Fruit fly (Drosophila melanogaster) whole organism: Measurements from ENCODE around the gene Sbf.

Experiments used
- CG8478 ChIP-seq: fragments of >200 bp; optimal IDR thresholded peaks from 2 replicates; lab custom pipeline; 2018; ENCODE audit warnings: inconsistent platforms
- Dll ChIP-seq: fragments of >200 bp; optimal IDR thresholded peaks from 2 replicates; lab custom pipeline; 2017
- EcR ChIP-seq, 2 experiments: fragments of >200 bp; optimal IDR thresholded peaks; 2 replicates each; lab custom pipeline; 2017; ENCODE audit warnings: missing biosample characterization in 2 of 2, missing genetic modification characterization in 2 of 2, missing genetic modification reagents in 2 of 2
- pan ChIP-seq: fragments of >200 bp; optimal IDR thresholded peaks from 2 replicates; lab custom pipeline; 2017
- psq ChIP-seq: fragments of >200 bp; optimal IDR thresholded peaks from 2 replicates; lab custom pipeline; 2017
- usp ChIP-seq: fragments of >200 bp; optimal IDR thresholded peaks from 2 replicates; lab custom pipeline; 2017; ENCODE audit warnings: missing biosample characterization, missing genetic modification characterization, mixed read lengths

The Sbf gene

DNA sequence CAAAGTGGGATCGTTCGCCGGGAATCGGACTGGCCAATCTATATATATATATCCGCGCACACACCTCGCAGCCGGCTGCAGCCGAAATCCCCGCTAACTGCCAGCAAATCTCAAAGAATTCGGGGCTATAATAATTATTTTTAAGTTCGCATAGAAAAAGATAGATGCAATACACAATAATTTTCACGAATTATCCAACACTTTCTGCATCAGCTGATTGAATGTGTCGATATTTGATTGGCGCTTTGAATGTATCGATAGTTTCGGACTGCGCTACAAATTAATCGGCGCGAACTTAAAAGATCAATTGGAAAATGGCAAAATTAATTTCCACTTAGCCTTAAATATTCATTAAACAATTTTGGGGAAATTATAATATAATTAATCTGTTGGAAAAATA lies at the start of gene Sbf:
TSS of gene Sbf (minus strand) at position 169 of the 400 bp plus-strand sequence.
- TF ChIP-seq Dll (no peak), usp (GFP tag; lab: Kevin White, UChicago) (no peak), pan (no peak), CG8478 (lab: Kevin White, UChicago) (no peak), EcR (GFP tag; optimal IDR thresholded peaks at IDR 0.05; lab: Kevin White, UChicago) (no peak), psq (lab: Kevin White, UChicago) (no peak)

DNA sequence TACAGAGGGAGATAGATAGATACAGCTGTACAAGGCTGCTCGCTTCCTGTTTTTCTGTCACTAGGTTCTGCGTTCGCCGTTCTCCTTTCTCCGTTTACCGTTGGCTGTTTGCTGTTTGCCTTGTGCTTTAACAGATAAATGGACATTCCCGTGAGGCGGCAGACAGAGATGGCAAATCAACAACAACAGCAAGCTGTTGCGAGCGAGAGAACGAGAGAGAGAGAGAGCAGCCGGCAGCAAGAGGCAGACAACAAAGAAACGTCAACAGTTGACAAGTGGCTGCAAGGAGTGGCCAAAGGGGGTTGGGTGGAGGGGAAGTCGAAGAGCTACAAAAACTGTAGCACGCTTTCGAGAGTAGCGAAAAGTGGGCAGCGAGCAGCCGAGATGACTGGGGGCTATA lies 36.7 kb upstream of the Sbf start:
- no peak for TF ChIP-seq pan
- TF ChIP-seq Dll, result no peak
- TF ChIP-seq EcR (GFP tag; optimal IDR thresholded peaks at IDR 0.05; lab: Kevin White, UChicago), result no peak
- no peak for TF ChIP-seq usp (GFP tag; lab: Kevin White, UChicago)
- TF ChIP-seq CG8478 (lab: Kevin White, UChicago), result no peak
- no peak for TF ChIP-seq psq (lab: Kevin White, UChicago)

DNA sequence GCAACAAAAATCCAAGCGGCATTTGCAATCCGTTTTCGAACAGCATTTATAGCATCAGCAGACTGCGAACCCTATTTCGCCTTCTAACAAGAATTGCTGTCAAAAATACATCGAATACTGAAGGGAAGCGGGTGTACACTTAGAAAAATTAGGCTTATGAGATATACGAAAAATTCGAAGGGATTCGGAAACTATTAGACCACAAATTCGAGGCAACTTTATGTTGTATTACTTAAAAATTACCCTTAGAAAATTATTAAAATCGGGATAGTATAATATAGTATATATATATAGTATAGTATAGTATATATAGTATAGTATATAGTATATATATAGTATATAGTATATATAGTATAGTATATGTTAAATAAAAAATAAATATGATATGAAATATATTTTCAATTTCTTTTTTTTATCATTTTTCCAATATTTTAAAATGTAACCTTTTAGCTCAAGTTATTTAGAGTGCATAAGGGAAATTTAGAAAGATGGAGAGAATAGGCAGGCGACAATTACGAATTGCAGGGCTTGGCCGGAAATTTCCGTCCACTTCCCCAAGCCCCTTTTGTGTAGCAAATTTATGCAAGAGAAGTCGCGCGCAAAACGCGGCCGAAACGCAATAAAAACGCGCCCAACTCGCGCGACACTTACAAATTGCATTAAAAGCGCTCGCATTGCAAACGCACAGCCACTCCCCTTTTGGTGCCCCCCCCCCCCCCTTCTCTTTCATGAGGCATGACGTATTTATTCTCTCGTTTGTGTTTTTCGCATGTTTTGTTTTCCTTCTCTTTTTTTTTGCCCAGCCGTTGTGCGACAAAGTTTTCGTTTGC lies 34.2 kb upstream of the Sbf start:
- TF ChIP-seq usp (GFP tag; lab: Kevin White, UChicago), result no peak
- TF ChIP-seq EcR (GFP tag; optimal IDR thresholded peaks at IDR 0.05; lab: Kevin White, UChicago), result no peak
- no peak for TF ChIP-seq psq (lab: Kevin White, UChicago)
- TF ChIP-seq CG8478 (lab: Kevin White, UChicago), result no peak
- no peak for TF ChIP-seq pan
- no peak for TF ChIP-seq Dll

DNA sequence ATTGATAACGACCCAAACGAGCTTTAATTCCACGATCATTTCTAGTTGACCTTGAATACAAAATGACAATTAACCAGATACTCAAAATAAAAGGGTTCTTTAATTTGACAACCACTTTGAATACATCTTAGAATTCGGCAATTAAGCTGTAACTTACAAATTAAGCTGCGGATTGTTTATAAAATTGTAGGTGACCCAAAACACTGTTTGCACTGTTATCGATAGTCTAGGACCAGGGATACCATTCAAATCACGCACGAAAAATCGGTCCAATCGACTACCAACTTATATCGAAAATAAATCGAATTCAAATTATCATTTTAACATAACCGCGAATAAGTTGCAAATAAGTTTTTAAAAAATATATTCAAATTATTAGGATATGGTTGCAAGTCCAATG lies 25.5 kb upstream of the Sbf start, which contains the start of gene Kyat:
TSS of gene Kyat (minus strand) at position 228 of the 400 bp plus-strand sequence.
- no peak for TF ChIP-seq CG8478 (lab: Kevin White, UChicago)

DNA sequence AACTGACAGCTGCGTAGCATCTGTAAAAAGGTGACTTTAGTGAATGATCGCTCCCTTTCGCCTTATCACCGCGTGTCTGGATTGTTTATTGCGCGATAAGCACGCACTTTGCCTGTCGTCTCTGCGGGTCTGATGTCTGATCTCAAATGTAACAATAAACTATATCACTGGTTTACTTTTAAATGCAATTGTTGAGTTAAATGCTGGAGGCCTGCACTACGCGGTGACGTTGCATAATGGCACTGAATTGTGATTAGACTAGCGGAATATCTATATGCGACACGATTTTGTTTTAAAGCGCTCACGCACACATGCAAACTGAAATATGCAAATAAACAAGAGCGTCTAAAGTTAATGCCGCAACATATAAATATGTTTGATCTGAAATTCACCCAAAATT lies 25.1 kb upstream of the Sbf start:
- TF ChIP-seq pan, result no peak
- TF ChIP-seq usp (GFP tag; lab: Kevin White, UChicago), result no peak
- no peak for TF ChIP-seq psq (lab: Kevin White, UChicago)
- TF ChIP-seq CG8478 (lab: Kevin White, UChicago), result no peak
- TF ChIP-seq Dll, result no peak
- no peak for TF ChIP-seq EcR (GFP tag; optimal IDR thresholded peaks at IDR 0.05; lab: Kevin White, UChicago)

DNA sequence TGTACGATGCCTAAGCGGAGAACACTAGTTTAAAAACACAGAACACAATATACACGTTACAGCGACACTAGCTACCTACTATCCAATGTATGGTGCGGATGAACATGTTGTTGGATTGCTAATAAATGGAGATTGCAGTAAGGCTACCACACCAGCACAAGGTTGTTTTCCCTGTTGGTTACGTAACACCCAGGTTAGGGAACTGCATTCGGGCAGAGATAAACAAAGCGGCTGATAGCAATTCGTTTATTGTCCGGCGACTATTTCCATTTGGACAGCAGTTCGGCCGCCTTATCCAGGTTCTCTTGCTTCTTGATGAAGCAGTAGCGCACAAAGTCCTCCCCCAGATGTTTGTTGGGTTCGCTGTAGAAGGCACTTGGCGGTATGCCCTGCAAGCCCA lies 23.4 kb upstream of the Sbf start:
- TF ChIP-seq EcR (GFP tag; optimal IDR thresholded peaks at IDR 0.05; lab: Kevin White, UChicago) (no peak), CG8478 (lab: Kevin White, UChicago) (no peak), Dll (no peak), psq (lab: Kevin White, UChicago) (no peak), usp (GFP tag; lab: Kevin White, UChicago) (no peak), pan (no peak)

DNA sequence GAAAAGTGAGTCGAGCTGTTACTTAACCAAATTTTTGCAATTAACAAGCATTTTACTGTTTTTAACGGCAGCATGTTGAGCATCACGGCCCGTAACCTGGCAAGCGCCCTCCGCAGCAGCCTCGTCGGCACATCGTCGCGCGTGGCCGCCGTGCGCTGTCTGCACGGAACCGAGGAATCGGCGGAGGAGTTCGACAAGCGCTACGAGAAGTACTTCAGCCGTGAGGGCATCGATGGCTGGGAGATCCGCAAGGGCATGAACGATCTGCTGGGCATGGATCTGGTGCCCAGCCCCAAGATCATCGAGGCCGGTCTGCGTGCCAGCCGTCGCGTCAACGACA lies 22.9 kb upstream of the Sbf start:
- TF ChIP-seq EcR (GFP tag; optimal IDR thresholded peaks at IDR 0.05; lab: Kevin White, UChicago), result no peak
- no peak for TF ChIP-seq CG8478 (lab: Kevin White, UChicago)
- TF ChIP-seq Dll, result no peak
- no peak for TF ChIP-seq pan
- TF ChIP-seq usp (GFP tag; lab: Kevin White, UChicago), result no peak
- TF ChIP-seq psq (lab: Kevin White, UChicago), result no peak

DNA sequence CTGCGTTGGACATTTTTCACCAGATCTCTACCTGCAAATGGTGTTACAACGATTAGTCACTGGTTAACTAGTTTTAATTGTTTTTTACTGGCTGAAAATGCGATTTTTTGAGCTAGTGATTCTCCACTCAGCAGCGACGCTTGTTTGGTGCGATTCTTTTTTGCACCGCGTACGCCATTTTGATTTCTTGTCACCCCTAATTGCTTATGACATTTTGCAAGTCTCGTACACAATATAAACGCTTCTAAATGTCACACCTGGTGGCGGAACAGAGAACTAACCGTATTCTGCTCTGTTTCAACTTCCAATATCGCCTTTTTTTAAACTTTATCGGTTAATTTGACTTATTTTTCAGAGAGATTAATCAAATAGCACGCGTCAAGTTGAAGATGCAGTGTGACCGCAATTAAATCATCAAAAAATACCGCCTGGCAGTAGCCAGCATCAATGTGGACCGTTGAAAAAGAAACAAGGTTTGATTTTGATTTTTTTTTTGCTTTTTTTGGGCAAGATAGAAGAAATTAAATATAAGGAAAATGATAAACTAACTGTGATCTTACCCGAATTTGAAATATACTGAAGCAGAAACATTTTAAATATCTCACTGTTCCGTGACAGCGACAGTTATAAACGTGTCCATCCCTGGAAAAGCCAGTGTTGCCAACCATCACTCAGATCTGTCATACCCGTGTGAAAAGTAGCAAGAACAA lies 22.3 kb upstream of the Sbf start, which contains the start of the genes COX5A and glo:
TSS of gene COX5A (plus strand) at position 430 of the 710 bp plus-strand sequence.
TSS of gene glo (minus strand) at position 491 of the 710 bp plus-strand sequence.
- no peak for TF ChIP-seq EcR (GFP tag; optimal IDR thresholded peaks at IDR 0.05; lab: Kevin White, UChicago)
- TF ChIP-seq psq (lab: Kevin White, UChicago), result no peak
- no peak for TF ChIP-seq CG8478 (lab: Kevin White, UChicago)
- no peak for TF ChIP-seq pan
- no peak for TF ChIP-seq usp (GFP tag; lab: Kevin White, UChicago)
- TF ChIP-seq Dll, result no peak

DNA sequence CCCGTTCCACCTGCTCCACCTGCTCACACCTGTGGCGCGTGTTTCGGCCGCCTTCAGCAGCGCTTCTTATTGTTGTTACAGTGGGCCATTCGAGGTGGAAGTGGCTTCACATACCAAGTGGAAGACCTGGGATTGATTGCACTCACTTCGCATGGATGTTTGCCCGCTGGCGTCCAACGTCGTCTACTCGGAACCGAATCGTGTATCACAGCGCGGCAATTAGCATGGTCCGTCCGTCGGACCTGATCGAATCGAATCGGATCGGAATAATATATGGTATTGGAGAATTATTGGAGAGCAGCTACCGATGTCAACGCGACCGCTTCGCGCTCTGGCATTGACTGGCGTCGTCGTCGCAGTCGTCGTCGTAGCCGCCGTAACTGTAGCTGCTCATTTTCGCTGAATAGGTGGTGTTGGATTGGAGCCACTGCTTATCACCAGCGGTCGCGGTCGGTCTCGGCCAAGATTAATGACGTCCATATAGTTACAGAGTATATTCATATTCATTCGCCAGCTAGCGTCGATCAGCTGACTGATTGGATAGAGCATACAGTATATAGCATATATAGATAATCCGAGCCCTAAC lies 16.2 kb upstream of the Sbf start, which contains the start of gene ClC-a:
TSS of gene ClC-a (minus strand) at position 327 of the 586 bp plus-strand sequence.
- TF ChIP-seq pan (no peak), EcR (GFP tag; optimal IDR thresholded peaks at IDR 0.05; lab: Kevin White, UChicago) (no peak), Dll (no peak), CG8478 (lab: Kevin White, UChicago) (no peak), usp (GFP tag; lab: Kevin White, UChicago) (no peak), psq (lab: Kevin White, UChicago) (no peak)

DNA sequence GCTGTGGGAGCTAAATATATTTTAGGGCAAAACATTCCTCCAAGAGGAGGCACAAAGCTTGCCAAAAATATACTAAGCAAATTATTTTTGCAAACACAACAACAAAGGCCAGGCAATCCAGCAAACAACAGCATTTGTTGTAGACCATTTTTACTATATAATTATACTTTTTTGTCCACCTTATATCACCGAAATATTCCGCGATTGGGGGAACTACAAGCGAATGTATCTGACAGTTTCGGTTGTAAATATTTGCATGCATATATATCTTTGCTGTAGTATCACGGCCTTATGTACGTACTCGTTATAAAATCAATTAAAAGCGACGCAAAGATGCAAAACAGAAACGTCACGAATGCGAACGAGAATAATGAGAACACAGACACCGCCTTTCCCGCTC lies 15.7 kb upstream of the Sbf start:
- TF ChIP-seq usp (GFP tag; lab: Kevin White, UChicago) (no peak), psq (lab: Kevin White, UChicago) (no peak), Dll (no peak), CG8478 (lab: Kevin White, UChicago) (no peak), pan (no peak), EcR (GFP tag; optimal IDR thresholded peaks at IDR 0.05; lab: Kevin White, UChicago) (no peak)

DNA sequence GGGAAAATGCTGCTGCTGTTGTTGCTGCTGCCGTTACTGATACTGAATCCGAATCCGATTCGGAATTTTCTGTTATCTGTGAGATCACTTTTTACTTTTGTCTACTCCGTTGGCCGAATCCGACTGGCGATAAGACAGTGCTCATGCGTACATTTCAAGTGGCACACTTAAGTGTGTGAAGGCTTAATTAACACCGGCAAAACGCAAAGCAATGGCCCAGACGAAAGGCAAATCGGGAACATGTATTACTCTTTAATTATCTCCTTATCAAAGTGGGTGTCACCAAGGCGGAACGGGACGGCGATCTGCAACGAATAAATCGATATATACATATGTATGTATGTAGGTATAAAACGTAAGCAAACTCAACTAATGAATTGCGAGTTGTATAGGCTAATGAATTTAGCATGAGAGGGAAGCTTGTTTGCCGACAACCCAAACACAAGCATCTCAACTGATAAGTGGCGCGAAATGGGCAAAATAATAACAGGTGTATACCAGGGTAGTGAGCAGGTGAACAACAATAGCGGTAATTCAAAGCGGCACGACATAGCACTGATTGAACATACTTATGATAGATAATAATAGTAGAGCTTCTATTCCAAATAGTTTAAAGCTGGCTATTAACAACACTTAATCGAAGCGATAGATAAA lies 14.2 kb upstream of the Sbf start:
- TF ChIP-seq CG8478 (lab: Kevin White, UChicago), result no peak
- no peak for TF ChIP-seq EcR (GFP tag; optimal IDR thresholded peaks at IDR 0.05; lab: Kevin White, UChicago)
- no peak for TF ChIP-seq usp (GFP tag; lab: Kevin White, UChicago)
- no peak for TF ChIP-seq Dll
- no peak for TF ChIP-seq psq (lab: Kevin White, UChicago)
- no peak for TF ChIP-seq pan
